Fruit fly (Drosophila melanogaster) whole organism, adult: ENCODE results near the gene wb.

ENCODE experiments used
- CG33017 ChIP-seq: fragments of 200-800 bp; sonication (Bioruptor generic); optimal IDR thresholded peaks from 2 replicates; lab custom pipeline; 2018; ENCODE audit warnings: missing biosample characterization, mild to moderate bottlenecking, missing genetic modification characterization, moderate library complexity
- CG5204 ChIP-seq: fragments of 200-800 bp; sonication (Bioruptor generic); optimal IDR thresholded peaks from 2 replicates; lab custom pipeline; 2016; ENCODE audit warnings: missing biosample characterization, missing genetic modification characterization
- bab1 ChIP-seq: fragments of 200-800 bp; sonication (Bioruptor generic); optimal IDR thresholded peaks from 3 replicates; lab custom pipeline; 2019; ENCODE audit warnings: missing biosample characterization, mild to moderate bottlenecking, missing genetic modification characterization, moderate library complexity
- cnc ChIP-seq, 2 experiments: fragments of >200 bp; optimal IDR thresholded peaks; 2 replicates each; lab custom pipeline; 2017
- kay ChIP-seq: fragments of 200-800 bp; sonication (Bioruptor generic); peaks from one replicate; lab custom pipeline; 2016; ENCODE audit warnings: missing biosample characterization, missing genetic modification characterization, borderline replicate concordance
- ovo ChIP-seq: fragments of 200-800 bp; sonication (Bioruptor generic); optimal IDR thresholded peaks from 2 replicates; lab custom pipeline; 2016; ENCODE audit warnings: missing biosample characterization, missing genetic modification characterization
- pad ChIP-seq: fragments of 200-800 bp; sonication (Bioruptor generic); optimal IDR thresholded peaks from 3 replicates; lab custom pipeline; 2017; ENCODE audit warnings: missing biosample characterization, missing genetic modification characterization, mild to moderate bottlenecking, moderate library complexity, missing genetic modification reagents
- toe ChIP-seq: fragments of 200-800 bp; sonication (Bioruptor generic); optimal IDR thresholded peaks from 2 replicates; lab custom pipeline; 2016; ENCODE audit warnings: missing biosample characterization, missing genetic modification characterization

- TF ChIP-seq ovo (GFP tag; lab: Kevin White, UChicago) (no peak), bab1 (no peak), CG5204 (GFP tag; lab: Kevin White, UChicago) (no peak), toe (GFP tag; lab: Kevin White, UChicago) (no peak), cnc (optimal IDR thresholded peaks at IDR 0.05; lab: Kevin White, UChicago) (no peak), CG33017 (tag; lab: Kevin White, UChicago) (no peak), kay (GFP tag; lab: Kevin White, UChicago) (no peak), pad (GFP tag; lab: Kevin White, UChicago) (no peak)
Measured at dm6 chr2L:14258603-14259002, 4.2 kb upstream of the wb start.
